Worm (Caenorhabditis elegans) whole organism, late embryonic: Measurements from ENCODE around the gene T11F8.4.

Experiments used
- F13H6.1 ChIP-seq: sonication (generic microtip); optimal IDR thresholded peaks from 2 replicates; lab custom pipeline; 2016; ENCODE audit warnings: missing genetic modification characterization, missing compliant biosample characterization
- ama-1 ChIP-seq: fragments of 150-350 bp; optimal IDR thresholded peaks from 2 replicates; lab custom pipeline; 2014
- ceh-22 ChIP-seq: sonication (generic microtip); optimal IDR thresholded peaks from 2 replicates; lab custom pipeline; 2017; ENCODE audit warnings: missing biosample characterization, missing genetic modification characterization
- dmd-4 ChIP-seq: sonication (generic microtip); optimal IDR thresholded peaks from 2 replicates; lab custom pipeline; 2016; ENCODE audit warnings: borderline replicate concordance, missing genetic modification characterization, missing compliant biosample characterization
- nhr-232 ChIP-seq: sonication (generic microtip); optimal IDR thresholded peaks from 2 replicates; lab custom pipeline; 2016; ENCODE audit warnings: missing genetic modification characterization, missing compliant biosample characterization
- pax-1 ChIP-seq: fragments of 150-350 bp; optimal IDR thresholded peaks from 2 replicates; lab custom pipeline; 2014; ENCODE audit warnings: missing biosample characterization, missing genetic modification characterization
- pqm-1 ChIP-seq: sonication (generic microtip); optimal IDR thresholded peaks from 2 replicates; lab custom pipeline; 2016; ENCODE audit warnings: missing genetic modification characterization, missing compliant biosample characterization
- pros-1 ChIP-seq: fragments of 150-350 bp; optimal IDR thresholded peaks from 2 replicates; lab custom pipeline; 2014; ENCODE audit warnings: missing biosample characterization, missing genetic modification reagents, missing genetic modification characterization
- rnt-1 ChIP-seq: sonication (generic microtip); optimal IDR thresholded peaks from 2 replicates; lab custom pipeline; 2016; ENCODE audit warnings: missing genetic modification characterization, missing compliant biosample characterization
- sdc-2 ChIP-seq: sonication (generic microtip); optimal IDR thresholded peaks from 2 replicates; lab custom pipeline; 2016; ENCODE audit warnings: missing genotype, missing genetic modification characterization, missing compliant biosample characterization
- unc-3 ChIP-seq, 2 experiments: fragments of 200-800 bp in 1 of 2; sonication (Bioruptor generic) in 1 of 2; sonication (generic microtip) in 1 of 2; conservative IDR thresholded peaks in 1 of 2; optimal IDR thresholded peaks in 1 of 2; 2 replicates each; pipeline versions ENCODE4 v1.3.6 to Lab custom; 2016 to 2022; ENCODE audit warnings: missing compliant biosample characterization in 2 of 2, missing genetic modification characterization in 2 of 2, missing genetic modification reagents in 1 of 2
- unc-42 ChIP-seq: sonication (generic microtip); optimal IDR thresholded peaks from 2 replicates; lab custom pipeline; 2016; ENCODE audit warnings: missing genotype, missing genetic modification characterization, missing compliant biosample characterization
- zip-5 ChIP-seq: sonication (generic microtip); optimal IDR thresholded peaks from 2 replicates; lab custom pipeline; 2016; ENCODE audit warnings: missing genetic modification characterization, missing compliant biosample characterization

- TF ChIP-seq unc-3 (GFP tag; conservative IDR thresholded peaks at IDR 0.05; lab: Robert Waterston, UW) (no peak), unc-3 (tag; optimal IDR thresholded peaks at IDR 0.05; lab: Kevin White, UChicago) (no peak), pros-1 (no peak), pqm-1 (no peak), ama-1 (lab: Kevin White, UChicago) (no peak), ceh-22 (tag; lab: Kevin White, UChicago) (no peak), nhr-232 (no peak), F13H6.1 (tag; lab: Kevin White, UChicago) (no peak), zip-5 (tag; lab: Kevin White, UChicago) (no peak), unc-42 (tag; lab: Kevin White, UChicago) (no peak), sdc-2 (tag; lab: Kevin White, UChicago) (no peak), rnt-1 (tag; lab: Kevin White, UChicago) (no peak), dmd-4 (tag; lab: Kevin White, UChicago) (no peak), pax-1 (no peak)
These were observed 23.7 kb downstream of the T11F8.4 start, which contains the start of gene Y4C6A.4 for ce11 chrIV:5452667-5453066.
